Fruit fly (Drosophila melanogaster): ENCODE measurements around the gene Pgant5.
A peak's percentile ranks its signal among the peaks of the same experiment; 100 is the strongest.

The Pgant5 gene

DNA sequence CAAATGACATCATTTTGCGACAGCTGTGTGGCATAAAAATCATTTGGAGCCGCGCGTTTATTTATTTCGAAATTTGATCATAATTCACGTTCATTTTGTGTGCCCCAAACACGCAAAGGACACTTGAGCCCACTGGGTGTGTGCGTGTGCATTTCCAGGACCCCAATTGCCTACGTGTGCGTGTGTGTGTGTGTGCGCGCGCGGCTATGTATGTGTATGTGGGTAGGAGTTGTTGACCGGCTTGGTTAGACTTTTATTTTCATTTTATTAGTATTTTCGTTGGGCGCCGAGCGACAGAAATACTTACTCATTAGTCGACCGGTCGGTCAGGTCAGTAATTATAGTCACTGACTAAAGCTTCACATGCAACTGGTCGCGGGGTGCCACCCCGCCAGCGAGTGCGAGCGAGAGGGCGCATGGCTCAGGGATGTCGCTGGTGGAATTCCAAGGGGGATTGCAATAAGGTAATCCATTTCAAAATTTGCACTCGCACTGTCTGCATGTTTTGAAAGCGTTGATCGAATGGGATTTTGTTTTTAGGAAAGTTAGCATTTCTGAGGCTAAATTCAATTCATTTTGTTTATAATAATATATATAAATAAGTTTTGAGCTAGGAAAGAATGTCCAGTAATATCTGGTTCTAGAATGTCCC lies 49.8 kb downstream of the Pgant5 start (continued):
- no peak for TF ChIP-seq toy (GFP tag; IDR thresholded peaks at IDR 0.05)
- no peak for TF ChIP-seq Max (GFP tag; optimal IDR thresholded peaks at IDR 0.05)
- no peak for TF ChIP-seq CG7271 (tag; optimal IDR thresholded peaks at IDR 0.05)
- TF ChIP-seq CG15601 (tag; optimal IDR thresholded peaks at IDR 0.05), result peak; percentile 4
- TF ChIP-seq Fer3 (tag; optimal IDR thresholded peaks at IDR 0.05), result peak; percentile 19
- TF ChIP-seq disco-r (GFP tag; optimal IDR thresholded peaks at IDR 0.05), result no peak
- peak; percentile 65 for TF ChIP-seq CG18599 (GFP tag; optimal IDR thresholded peaks at IDR 0.05)
- TF ChIP-seq ken (GFP tag; IDR thresholded peaks at IDR 0.05), result 0 out of 3 replicates have a peak, but pooled peaks have one; percentile 35
- no peak for TF ChIP-seq CG10543 (GFP tag; optimal IDR thresholded peaks at IDR 0.05)
- TF ChIP-seq CG32767 (GFP tag; IDR thresholded peaks at IDR 0.05), result 0 out of 2 replicates have a peak, but pooled peaks have one; percentile 31
- TF ChIP-seq cad (GFP tag; optimal IDR thresholded peaks at IDR 0.05), result no peak
- TF ChIP-seq tna (GFP tag; IDR thresholded peaks at IDR 0.05; ENCODE audit: partially characterized antibody), result no peak
- no peak for TF ChIP-seq CG17802 (tag; optimal IDR thresholded peaks at IDR 0.05)
- no peak for TF ChIP-seq Atf3 (GFP tag; optimal IDR thresholded peaks at IDR 0.05)
- TF ChIP-seq sisA (GFP tag; IDR thresholded peaks at IDR 0.05), result peak; percentile 69
- TF ChIP-seq CG3065 (GFP tag; optimal IDR thresholded peaks at IDR 0.05), result no peak
- no peak for TF ChIP-seq sna (GFP tag; IDR thresholded peaks at IDR 0.05; ENCODE audit: partially characterized antibody)
- no peak for TF ChIP-seq Ada2b (GFP tag; IDR thresholded peaks at IDR 0.05)
- TF ChIP-seq p53 (GFP tag; optimal IDR thresholded peaks at IDR 0.05), result no peak
- peak; percentile 32 for TF ChIP-seq CG4820 (GFP tag; optimal IDR thresholded peaks at IDR 0.05)
- no peak for TF ChIP-seq wek (GFP tag; optimal IDR thresholded peaks at IDR 0.05)
- TF ChIP-seq CG7963 (GFP tag; IDR thresholded peaks at IDR 0.05; ENCODE audit: partially characterized antibody), result no peak
- TF ChIP-seq CG11504 (tag; optimal IDR thresholded peaks at IDR 0.05), result peak; percentile 49
- no peak for TF ChIP-seq CG13894 (tag; optimal IDR thresholded peaks at IDR 0.05)
- TF ChIP-seq CG4424 (GFP tag; optimal IDR thresholded peaks at IDR 0.05), result peak; percentile 41
- no peak for TF ChIP-seq Eip74EF (GFP tag; optimal IDR thresholded peaks at IDR 0.05)
- TF ChIP-seq eyg (GFP tag; optimal IDR thresholded peaks at IDR 0.05), result no peak
- TF ChIP-seq CG10366 (GFP tag; IDR thresholded peaks at IDR 0.05), result peak; percentile 32; the same call in 1 of the 2 replicates
- TF ChIP-seq CG6791 (GFP tag; IDR thresholded peaks at IDR 0.05; ENCODE audit: partially characterized antibody), result no peak
- TF ChIP-seq dati (GFP tag; IDR thresholded peaks at IDR 0.05), result no peak
- no peak for TF ChIP-seq hbn (GFP tag; IDR thresholded peaks at IDR 0.05; ENCODE audit: partially characterized antibody)
- TF ChIP-seq Hsf (GFP tag; optimal IDR thresholded peaks at IDR 0.05), result no peak
- peak; percentile 41 for TF ChIP-seq CG30431 (GFP tag; optimal IDR thresholded peaks at IDR 0.05)
- no peak for TF ChIP-seq Atf-2 (GFP tag; optimal IDR thresholded peaks at IDR 0.05)

DNA sequence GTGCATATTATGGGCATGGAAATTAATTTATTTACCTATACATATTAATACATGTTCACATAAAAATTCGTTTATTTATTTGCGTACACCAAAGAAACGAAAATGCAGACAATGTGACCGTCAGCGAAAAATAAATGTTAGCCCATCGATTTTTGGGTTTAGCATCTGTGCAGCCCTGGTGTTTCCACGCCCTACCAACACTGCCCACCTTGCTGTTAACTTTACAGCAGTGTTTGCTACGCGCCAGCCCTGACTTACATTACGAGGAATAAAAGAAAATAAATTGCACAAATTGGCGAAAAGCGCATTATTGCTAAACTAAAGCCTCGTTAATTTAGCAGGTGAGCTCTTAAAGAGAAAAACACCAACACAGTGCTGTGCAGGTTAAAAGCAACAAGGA lies 50.3 kb downstream of the Pgant5 start, which contains the start of the genes CG33995, CG44000 and CG44001:
CG33995 (plus strand) TSS at position 228 of the 400 bp plus-strand sequence.
CG44000 (plus strand) TSS at position 228 of the 400 bp plus-strand sequence.
CG44001 (plus strand) TSS at position 228 of the 400 bp plus-strand sequence.
- no peak for TF ChIP-seq ATbp (GFP tag; optimal IDR thresholded peaks at IDR 0.05)
- peak; percentile 60 for TF ChIP-seq CG7786 (GFP tag; optimal IDR thresholded peaks at IDR 0.05)
- TF ChIP-seq stc (GFP tag; IDR thresholded peaks at IDR 0.05), result no peak
- TF ChIP-seq CG16815 (GFP tag; optimal IDR thresholded peaks at IDR 0.05), result no peak
- TF ChIP-seq CG2129 (GFP tag; IDR thresholded peaks at IDR 0.05; ENCODE audit: partially characterized antibody), result no peak
- TF ChIP-seq HmgD (GFP tag; optimal IDR thresholded peaks at IDR 0.05), result peak; percentile 36
- no peak for TF ChIP-seq da (GFP tag; optimal IDR thresholded peaks at IDR 0.05)
- TF ChIP-seq ap (GFP tag; IDR thresholded peaks at IDR 0.05), result no peak
- no peak for TF ChIP-seq CG4404 (GFP tag; IDR thresholded peaks at IDR 0.05)
- no peak for TF ChIP-seq wdn (GFP tag; IDR thresholded peaks at IDR 0.05)
- TF ChIP-seq Hey (tag; optimal IDR thresholded peaks at IDR 0.05), result no peak
- peak; percentile 72 for TF ChIP-seq Mad (GFP tag; optimal IDR thresholded peaks at IDR 0.05)
- TF ChIP-seq CG4854 (GFP tag; optimal IDR thresholded peaks at IDR 0.05), result peak; percentile 55
- peak; percentile 54 for TF ChIP-seq CG12155 (GFP tag; optimal IDR thresholded peaks at IDR 0.05)
- TF ChIP-seq NFAT (GFP tag; IDR thresholded peaks at IDR 0.05), result peak; percentile 71
- peak; percentile 12 for TF ChIP-seq az2 (GFP tag; optimal IDR thresholded peaks at IDR 0.05)
- TF ChIP-seq pho (GFP tag; optimal IDR thresholded peaks at IDR 0.05), result peak; percentile 58
- peak; percentile 21 for TF ChIP-seq Fer3 (tag; optimal IDR thresholded peaks at IDR 0.05)
- no peak for TF ChIP-seq dati (GFP tag; IDR thresholded peaks at IDR 0.05)
